Fruit fly (Drosophila melanogaster) whole organism, embryonic: Measurements from ENCODE around the gene Or85b.

Experiments used
- Ada2b ChIP-seq: fragments of 200-800 bp; sonication (Bioruptor generic); IDR thresholded peaks from 2 replicates; pipeline ENCODE4 v1.3.6; 2022; ENCODE audit warnings: missing biosample characterization, missing genetic modification characterization
- BtbVII ChIP-seq: fragments of 200-800 bp; sonication (Bioruptor generic); optimal IDR thresholded peaks from 3 replicates; lab custom pipeline; 2017; ENCODE audit warnings: missing biosample characterization, mild to moderate bottlenecking, missing genetic modification characterization
- CG10959 ChIP-seq: fragments of 200-800 bp; sonication (Bioruptor generic); IDR thresholded peaks from 2 replicates; pipeline ENCODE4 v1.3.6; 2022; ENCODE audit warnings: missing biosample characterization, missing genetic modification characterization
- CG11085 ChIP-seq: fragments of 200-800 bp; sonication (Bioruptor generic); IDR thresholded peaks from 2 replicates; pipeline ENCODE4 v1.3.6; 2022; ENCODE audit warnings: missing biosample characterization, missing genetic modification characterization
- CG11695 ChIP-seq: fragments of 200-800 bp; sonication (Bioruptor generic); IDR thresholded peaks from 3 replicates; pipeline ENCODE4 v1.3.6; 2022; ENCODE audit warnings: missing biosample characterization, missing genetic modification characterization
- CG12071 ChIP-seq: fragments of 200-800 bp; sonication (Bioruptor generic); optimal IDR thresholded peaks from 3 replicates; lab custom pipeline; 2018; ENCODE audit warnings: missing biosample characterization, mild to moderate bottlenecking, missing genetic modification characterization
- CG14710 ChIP-seq: fragments of 200-800 bp; sonication (Bioruptor generic); optimal IDR thresholded peaks from 3 replicates; lab custom pipeline; 2019; ENCODE audit warnings: missing biosample characterization, mild to moderate bottlenecking, missing genetic modification characterization, moderate library complexity
- CG16813 ChIP-seq: fragments of 200-800 bp; sonication (Bioruptor generic); IDR thresholded peaks from 3 replicates; pipeline ENCODE4 v1.3.6; 2022; ENCODE audit warnings: missing biosample characterization, missing genetic modification characterization; ENCODE audit not compliant: partially characterized antibody
- CG17385 ChIP-seq: fragments of 200-800 bp; sonication (Bioruptor generic); optimal IDR thresholded peaks from 3 replicates; lab custom pipeline; 2018; ENCODE audit warnings: missing biosample characterization, mild to moderate bottlenecking, missing genetic modification characterization
- CG2678 ChIP-seq: fragments of 200-800 bp; sonication (Bioruptor generic); optimal IDR thresholded peaks from 3 replicates; lab custom pipeline; 2019; ENCODE audit warnings: missing biosample characterization, mild to moderate bottlenecking, missing genetic modification characterization, moderate library complexity
- CG2889 ChIP-seq: fragments of 200-800 bp; sonication (Bioruptor generic); IDR thresholded peaks from 3 replicates; pipeline ENCODE4 v1.3.6; 2022; ENCODE audit warnings: missing biosample characterization, missing genetic modification characterization
- CG4424 ChIP-seq: fragments of 200-800 bp; sonication (Bioruptor generic); optimal IDR thresholded peaks from 3 replicates; lab custom pipeline; 2016; ENCODE audit warnings: missing biosample characterization, missing genetic modification characterization
- CG5245 ChIP-seq: fragments of 200-800 bp; sonication (Bioruptor generic); optimal IDR thresholded peaks from 3 replicates; lab custom pipeline; 2016; ENCODE audit warnings: missing biosample characterization, missing genetic modification characterization
- CG6683 ChIP-seq: fragments of 200-800 bp; sonication (Bioruptor generic); optimal IDR thresholded peaks from 2 replicates; lab custom pipeline; 2017; ENCODE audit warnings: missing biosample characterization, mild to moderate bottlenecking, missing genetic modification characterization, missing genetic modification reagents
- CG7839 ChIP-seq: fragments of 200-800 bp; sonication (Bioruptor generic); optimal IDR thresholded peaks from 3 replicates; lab custom pipeline; 2018; ENCODE audit warnings: missing biosample characterization, mild to moderate bottlenecking, missing genetic modification characterization, moderate library complexity
- CG7963 ChIP-seq: fragments of 200-800 bp; sonication (Bioruptor generic); IDR thresholded peaks from 3 replicates; pipeline ENCODE4 v1.3.6; 2022; ENCODE audit warnings: missing biosample characterization, missing genetic modification characterization; ENCODE audit not compliant: partially characterized antibody
- CG8290 ChIP-seq, 3 experiments: fragments of 200-800 bp; sonication (Bioruptor generic); optimal IDR thresholded peaks; 2 replicates each; lab custom pipeline; 2016 to 2019; ENCODE audit warnings: missing biosample characterization in 3 of 3, missing genetic modification characterization in 3 of 3, mild to moderate bottlenecking in 2 of 3, moderate library complexity in 1 of 3
- CG8388 ChIP-seq: fragments of 200-800 bp; sonication (Bioruptor generic); optimal IDR thresholded peaks from 2 replicates; lab custom pipeline; 2019; ENCODE audit warnings: missing biosample characterization, mild to moderate bottlenecking, missing genetic modification characterization, moderate library complexity
- D ChIP-seq, 2 experiments: fragments of 200-800 bp in 1 of 2; fragments of >200 bp in 1 of 2; sonication (Bioruptor generic) in 1 of 2; optimal IDR thresholded peaks; 2 replicates in 1 of 2; 3 replicates in 1 of 2; lab custom pipeline; 2017; ENCODE audit warnings: mild to moderate bottlenecking in 1 of 2, missing biosample characterization in 1 of 2, missing genetic modification characterization in 1 of 2, missing genetic modification reagents in 1 of 2
- Dip2 ChIP-seq: fragments of 200-800 bp; sonication (Bioruptor generic); IDR thresholded peaks from 2 replicates; pipeline ENCODE4 v1.3.6; 2022; ENCODE audit warnings: missing biosample characterization, missing genetic modification characterization
- Drgx ChIP-seq: fragments of 200-800 bp; sonication (Bioruptor generic); IDR thresholded peaks from 2 replicates; pipeline ENCODE4 v1.3.6; 2022; ENCODE audit warnings: missing biosample characterization, missing genetic modification characterization
- HLH3B ChIP-seq: fragments of 200-800 bp; sonication (Bioruptor generic); IDR thresholded peaks from 2 replicates; pipeline ENCODE4 v1.3.6; 2022; ENCODE audit warnings: missing biosample characterization, missing genetic modification characterization
- Hmr ChIP-seq: fragments of 200-800 bp; sonication (Bioruptor generic); optimal IDR thresholded peaks from 3 replicates; lab custom pipeline; 2017; ENCODE audit warnings: mild to moderate bottlenecking, missing biosample characterization, missing genetic modification reagents, missing genetic modification characterization
- Poxn ChIP-seq: fragments of 200-800 bp; sonication (Bioruptor generic); IDR thresholded peaks from 2 replicates; pipeline ENCODE4 v1.3.6; 2022; ENCODE audit warnings: missing biosample characterization, missing genetic modification characterization
- Xrp1 ChIP-seq: fragments of 200-800 bp; sonication (Bioruptor generic); IDR thresholded peaks from 2 replicates; pipeline ENCODE4 v1.3.6; 2022; ENCODE audit warnings: missing biosample characterization, missing genetic modification characterization
- ash1 ChIP-seq: fragments of 200-800 bp; sonication (Bioruptor generic); optimal IDR thresholded peaks from 2 replicates; lab custom pipeline; 2018; ENCODE audit warnings: missing biosample characterization, mild to moderate bottlenecking, missing genetic modification characterization
- cad ChIP-seq: fragments of >200 bp; optimal IDR thresholded peaks from 2 replicates; lab custom pipeline; 2017; ENCODE audit warnings: missing biosample characterization, missing genetic modification characterization
- chinmo ChIP-seq: fragments of 200-800 bp; sonication (Bioruptor generic); IDR thresholded peaks from 4 replicates; pipeline ENCODE4 v1.3.6; 2022; ENCODE audit warnings: missing biosample characterization, missing genetic modification characterization; ENCODE audit not compliant: partially characterized antibody
- croc ChIP-seq: fragments of 200-800 bp; sonication (Bioruptor generic); conservative IDR thresholded peaks from 3 replicates; pipeline ENCODE4 v1.3.6; 2022; ENCODE audit warnings: missing biosample characterization, missing genetic modification characterization
- crol ChIP-seq: fragments of 200-800 bp; sonication (Bioruptor generic); IDR thresholded peaks from 2 replicates; pipeline ENCODE4 v1.3.6; 2022; ENCODE audit warnings: missing biosample characterization, missing genetic modification characterization
- dati ChIP-seq: fragments of 200-800 bp; sonication (Bioruptor generic); IDR thresholded peaks from 2 replicates; pipeline ENCODE4 v1.3.6; 2022; ENCODE audit warnings: missing biosample characterization, missing genetic modification characterization
- dmrt11E ChIP-seq: fragments of 200-800 bp; sonication (Bioruptor generic); optimal IDR thresholded peaks from 3 replicates; lab custom pipeline; 2018; ENCODE audit warnings: missing biosample characterization, mild to moderate bottlenecking, missing genetic modification characterization, moderate library complexity
- dysf ChIP-seq: fragments of 200-800 bp; sonication (Bioruptor generic); IDR thresholded peaks from 3 replicates; pipeline ENCODE4 v1.3.6; 2022; ENCODE audit warnings: missing biosample characterization, missing genetic modification characterization
- gcm2 ChIP-seq: fragments of 200-800 bp; sonication (Bioruptor generic); optimal IDR thresholded peaks from 2 replicates; lab custom pipeline; 2016; ENCODE audit warnings: missing biosample characterization, missing genetic modification characterization
- gfzf ChIP-seq: fragments of 200-800 bp; sonication (Bioruptor generic); optimal IDR thresholded peaks from 2 replicates; lab custom pipeline; 2016; ENCODE audit warnings: missing biosample characterization, mild to moderate bottlenecking, missing genetic modification characterization, moderate library complexity
- insv ChIP-seq, 2 experiments: fragments of 200-800 bp; sonication (Bioruptor generic); optimal IDR thresholded peaks; 3 replicates each; lab custom pipeline; 2016 to 2018; ENCODE audit warnings: missing biosample characterization in 2 of 2, missing genetic modification characterization in 2 of 2
- pan ChIP-seq, 4 experiments: fragments of >200 bp in 3 of 4; fragments of 200-800 bp in 1 of 4; sonication (Bioruptor generic) in 1 of 4; optimal IDR thresholded peaks in 3 of 4; IDR thresholded peaks in 1 of 4; 2 replicates each; pipeline versions ENCODE4 v1.3.6 to Lab custom; 2017 to 2022; ENCODE audit warnings: missing biosample characterization in 2 of 4, missing genetic modification characterization in 2 of 4, mixed read lengths in 1 of 4
- pb ChIP-seq: fragments of 200-800 bp; sonication (Bioruptor generic); optimal IDR thresholded peaks from 3 replicates; lab custom pipeline; 2016; ENCODE audit warnings: missing biosample characterization, missing genetic modification characterization
- phol ChIP-seq: fragments of 200-800 bp; sonication (Bioruptor generic); optimal IDR thresholded peaks from 3 replicates; lab custom pipeline; 2018; ENCODE audit warnings: missing biosample characterization, mild to moderate bottlenecking, missing genetic modification characterization, moderate library complexity
- pzg ChIP-seq: fragments of 200-800 bp; sonication (Bioruptor generic); optimal IDR thresholded peaks from 3 replicates; lab custom pipeline; 2018; ENCODE audit warnings: missing biosample characterization, mild to moderate bottlenecking, missing genetic modification characterization, moderate library complexity
- sc ChIP-seq, 3 experiments: fragments of >200 bp in 2 of 3; fragments of 200-800 bp in 1 of 3; sonication (Bioruptor generic) in 1 of 3; optimal IDR thresholded peaks; 2 replicates in 2 of 3; 3 replicates in 1 of 3; lab custom pipeline; 2017; ENCODE audit warnings: mild to moderate bottlenecking in 1 of 3, missing biosample characterization in 1 of 3, missing genetic modification characterization in 1 of 3, missing genetic modification reagents in 1 of 3
- sd ChIP-seq: fragments of 200-800 bp; sonication (Bioruptor generic); optimal IDR thresholded peaks from 3 replicates; lab custom pipeline; 2018; ENCODE audit warnings: missing biosample characterization, mild to moderate bottlenecking, missing genetic modification characterization, moderate library complexity
- sens-2 ChIP-seq: fragments of 200-800 bp; sonication (Bioruptor generic); IDR thresholded peaks from 2 replicates; pipeline ENCODE4 v1.3.6; 2022; ENCODE audit warnings: missing biosample characterization, missing genetic modification characterization
- seq ChIP-seq: fragments of 200-800 bp; sonication (Bioruptor generic); IDR thresholded peaks from 2 replicates; pipeline ENCODE4 v1.3.6; 2022; ENCODE audit warnings: missing biosample characterization, missing genetic modification characterization
- tin ChIP-seq: fragments of 200-800 bp; sonication (Bioruptor generic); optimal IDR thresholded peaks from 3 replicates; lab custom pipeline; 2016; ENCODE audit warnings: missing biosample characterization, missing genetic modification characterization
- tup ChIP-seq: fragments of 200-800 bp; sonication (Bioruptor generic); optimal IDR thresholded peaks from 2 replicates; lab custom pipeline; 2016; ENCODE audit warnings: missing biosample characterization, mild to moderate bottlenecking, missing genetic modification characterization, moderate library complexity
- vvl ChIP-seq: fragments of 200-800 bp; sonication (Bioruptor generic); IDR thresholded peaks from 2 replicates; pipeline ENCODE4 v1.3.6; 2022; ENCODE audit warnings: missing biosample characterization, missing genetic modification characterization

Or85b gene

dm6 chr3R:8469716-8470393, 41.3 kb downstream of the Or85b start (continued):
- TF ChIP-seq BtbVII (GFP tag; lab: Kevin White, UChicago) (no peak), Hmr (GFP tag; lab: Kevin White, UChicago) (no peak), insv (GFP tag; optimal IDR thresholded peaks at IDR 0.05; lab: Kevin White, UChicago) (no peak), CG11695 (GFP tag; lab: Robert Waterston, UW) (no peak), Drgx (GFP tag; lab: Robert Waterston, UW) (peak; percentile 58), CG2889 (GFP tag; lab: Robert Waterston, UW) (no peak), pan (optimal IDR thresholded peaks at IDR 0.05; lab: Kevin White, UChicago) (no peak), pan (GFP tag; optimal IDR thresholded peaks at IDR 0.05 in 1 of 2, IDR thresholded peaks at IDR 0.05 in 1 of 2) (peak in 1 of 2 experiments; percentile 50), CG8290 (GFP tag; optimal IDR thresholded peaks at IDR 0.05; lab: Kevin White, UChicago) (peak; percentile 10), CG8290 (tag; optimal IDR thresholded peaks at IDR 0.05; lab: Kevin White, UChicago) (no peak), gfzf (GFP tag; lab: Kevin White, UChicago) (no peak), phol (tag; lab: Kevin White, UChicago) (peak; percentile 58), CG4424 (GFP tag; lab: Kevin White, UChicago) (peak; percentile 38), CG7839 (tag; lab: Kevin White, UChicago) (peak; percentile 57), CG2678 (peak; percentile 56), seq (GFP tag; lab: Robert Waterston, UW) (0 out of 2 replicates have a peak, but pooled peaks have one; percentile 24), CG8388 (GFP tag; lab: Kevin White, UChicago) (peak; percentile 47), CG12071 (GFP tag; lab: Kevin White, UChicago) (no peak), gcm2 (GFP tag; lab: Kevin White, UChicago) (no peak), dmrt11E (peak; percentile 18), sd (peak; percentile 41), Dip2 (no peak), Xrp1 (GFP tag; lab: Robert Waterston, UW) (peak; percentile 37; the same call in 1 of the 2 replicates), tup (GFP tag; lab: Kevin White, UChicago) (no peak), pzg (GFP tag; lab: Kevin White, UChicago) (no peak), CG6683 (no peak), CG5245 (GFP tag; lab: Kevin White, UChicago) (no peak), Ada2b (peak; percentile 27; the same call in 1 of the 2 replicates), pb (GFP tag; lab: Kevin White, UChicago) (no peak), sens-2 (no peak), tin (GFP tag; lab: Kevin White, UChicago) (peak; percentile 36), CG10959 (GFP tag; lab: Robert Waterston, UW) (no peak), CG17385 (GFP tag; lab: Kevin White, UChicago) (no peak), dysf (GFP tag; lab: Robert Waterston, UW) (peak; percentile 31; the same call in 1 of the 3 replicates), CG16813 (GFP tag; lab: Robert Waterston, UW) (no peak), Poxn (no peak), D (optimal IDR thresholded peaks at IDR 0.05; lab: Kevin White, UChicago) (no peak), D (GFP tag; optimal IDR thresholded peaks at IDR 0.05; lab: Kevin White, UChicago) (no peak), CG11085 (GFP tag; lab: Robert Waterston, UW) (no peak), chinmo (GFP tag; lab: Robert Waterston, UW) (no peak), sc (optimal IDR thresholded peaks at IDR 0.05; lab: Kevin White, UChicago) (no peak), sc (GFP tag; optimal IDR thresholded peaks at IDR 0.05; lab: Kevin White, UChicago) (no peak), HLH3B (GFP tag; lab: Robert Waterston, UW) (0 out of 2 replicates have a peak, but pooled peaks have one; percentile 27), crol (peak; percentile 41), ash1 (GFP tag; lab: Kevin White, UChicago) (no peak), croc (0 out of 3 replicates have a peak, but pooled peaks have one; percentile 24), vvl (GFP tag; lab: Robert Waterston, UW) (0 out of 2 replicates have a peak, but pooled peaks have one; percentile 20), dati (GFP tag; lab: Robert Waterston, UW) (no peak), cad (no peak), CG14710 (peak; percentile 17), CG7963 (GFP tag; lab: Robert Waterston, UW) (no peak)
